Worm (Caenorhabditis elegans) whole organism, young adult: ENCODE results near the gene hmit-1.1.

Experiments used
- C06A6.2 ChIP-seq: fragments of 200-800 bp; sonication (Bioruptor generic); conservative IDR thresholded peaks from 2 replicates; pipeline ENCODE4 v1.3.6; 2022; ENCODE audit warnings: missing genetic modification characterization, missing compliant biosample characterization
- F33H1.4 ChIP-seq: fragments of 200-800 bp; sonication (Bioruptor generic); IDR thresholded peaks from 2 replicates; pipeline ENCODE4 v1.3.6; 2022; ENCODE audit warnings: missing genetic modification reagents, missing genetic modification characterization, missing compliant biosample characterization
- F49E8.2 ChIP-seq: sonication (generic microtip); optimal IDR thresholded peaks from 3 replicates; lab custom pipeline; 2017; ENCODE audit warnings: missing genetic modification characterization, mild to moderate bottlenecking, missing compliant biosample characterization, antibody characterized with exemption, moderate library complexity; ENCODE audit not compliant: insufficient read depth
- K11D2.4 ChIP-seq: fragments of 200-800 bp; sonication (Bioruptor generic); IDR thresholded peaks from 2 replicates; pipeline ENCODE4 v1.3.6; 2022; ENCODE audit warnings: missing genetic modification reagents, missing genetic modification characterization, missing compliant biosample characterization
- aptf-2 ChIP-seq: fragments of 200-800 bp; sonication (Bioruptor generic); conservative IDR thresholded peaks from 2 replicates; pipeline ENCODE4 v1.3.6; 2022; ENCODE audit warnings: missing genetic modification reagents, missing genetic modification characterization, missing compliant biosample characterization
- attf-5 ChIP-seq: fragments of 200-800 bp; sonication (Bioruptor generic); optimal IDR thresholded peaks from 2 replicates; lab custom pipeline; 2018; ENCODE audit warnings: mild to moderate bottlenecking, missing genetic modification characterization, missing compliant biosample characterization
- attf-6 ChIP-seq: fragments of 200-800 bp; sonication (Bioruptor generic); IDR thresholded peaks from 2 replicates; pipeline ENCODE4 v1.3.6; 2022; ENCODE audit warnings: missing genetic modification reagents, missing genetic modification characterization, missing compliant biosample characterization
- ceh-58 ChIP-seq: fragments of 200-800 bp; sonication (Bioruptor generic); IDR thresholded peaks from 2 replicates; pipeline ENCODE4 v1.3.6; 2022; ENCODE audit warnings: missing genetic modification characterization, missing compliant biosample characterization
- chd-7 ChIP-seq: sonication (generic microtip); optimal IDR thresholded peaks from 2 replicates; lab custom pipeline; 2016; ENCODE audit warnings: mild to moderate bottlenecking, missing genetic modification characterization, moderate library complexity, missing compliant biosample characterization
- die-1 ChIP-seq: sonication (generic microtip); optimal IDR thresholded peaks from 2 replicates; lab custom pipeline; 2016; ENCODE audit warnings: missing genotype, mild to moderate bottlenecking, missing genetic modification characterization, missing compliant biosample characterization
- dox-1 ChIP-seq: fragments of 200-800 bp; sonication (Bioruptor generic); IDR thresholded peaks from 2 replicates; pipeline ENCODE4 v1.3.6; 2022; ENCODE audit warnings: missing genetic modification reagents, missing genetic modification characterization, missing compliant biosample characterization
- gei-17 ChIP-seq: fragments of 200-800 bp; sonication (Bioruptor generic); optimal IDR thresholded peaks from 2 replicates; lab custom pipeline; 2018; ENCODE audit warnings: mild to moderate bottlenecking, missing genetic modification characterization, missing compliant biosample characterization
- let-526 ChIP-seq: fragments of 200-800 bp; sonication (Bioruptor generic); IDR thresholded peaks from 2 replicates; pipeline ENCODE4 v1.3.6; 2022; ENCODE audit warnings: missing genetic modification reagents, missing genetic modification characterization, missing compliant biosample characterization
- lin-40 ChIP-seq: sonication (generic microtip); optimal IDR thresholded peaks from 2 replicates; lab custom pipeline; 2016; ENCODE audit warnings: missing genetic modification characterization, mild to moderate bottlenecking, missing compliant biosample characterization, missing genotype, missing genetic modification reagents
- madf-3 ChIP-seq: fragments of 200-800 bp; sonication (Bioruptor generic); IDR thresholded peaks from 2 replicates; pipeline ENCODE4 v1.3.6; 2022; ENCODE audit warnings: missing genetic modification reagents, missing genetic modification characterization, missing compliant biosample characterization
- madf-6 ChIP-seq: fragments of 200-800 bp; sonication (Bioruptor generic); IDR thresholded peaks from 2 replicates; pipeline ENCODE4 v1.3.6; 2022; ENCODE audit warnings: missing genetic modification reagents, missing genetic modification characterization, missing compliant biosample characterization
- madf-8 ChIP-seq: fragments of 200-800 bp; sonication (Bioruptor generic); conservative IDR thresholded peaks from 2 replicates; pipeline ENCODE4 v1.3.6; 2022; ENCODE audit warnings: missing genetic modification reagents, missing genetic modification characterization, missing compliant biosample characterization
- mxl-1 ChIP-seq: sonication (generic microtip); optimal IDR thresholded peaks from 2 replicates; lab custom pipeline; 2016; ENCODE audit warnings: missing genetic modification characterization, missing compliant biosample characterization
- nfyb-1 ChIP-seq: fragments of 200-800 bp; sonication (Bioruptor generic); IDR thresholded peaks from 2 replicates; pipeline ENCODE4 v1.3.6; 2022; ENCODE audit warnings: missing genetic modification reagents, missing genetic modification characterization, missing compliant biosample characterization
- nhr-179 ChIP-seq: sonication (generic microtip); optimal IDR thresholded peaks from 2 replicates; lab custom pipeline; 2016; ENCODE audit warnings: mild to moderate bottlenecking, missing genetic modification characterization, missing compliant biosample characterization
- nhr-27 ChIP-seq: fragments of 200-800 bp; sonication (Bioruptor generic); optimal IDR thresholded peaks from 2 replicates; lab custom pipeline; 2018; ENCODE audit warnings: mild to moderate bottlenecking, missing genetic modification characterization, moderate library complexity, missing compliant biosample characterization
- rcor-1 ChIP-seq: fragments of 200-800 bp; sonication (Bioruptor generic); IDR thresholded peaks from 2 replicates; pipeline ENCODE4 v1.3.6; 2022; ENCODE audit warnings: missing genetic modification reagents, missing genetic modification characterization, missing compliant biosample characterization
- sea-2 ChIP-seq: fragments of 200-800 bp; sonication (Bioruptor generic); IDR thresholded peaks from 2 replicates; pipeline ENCODE4 v1.3.6; 2022; ENCODE audit warnings: missing genetic modification characterization, missing compliant biosample characterization
- snpc-4 ChIP-seq, 5 experiments: fragments of 150-350 bp in 1 of 5; sonication (generic microtip) in 4 of 5; optimal IDR thresholded peaks; 2 replicates each; lab custom pipeline; 2014 to 2018; ENCODE audit warnings: missing genetic modification characterization in 5 of 5, missing biosample characterization in 3 of 5, antibody characterized with exemption in 2 of 5, mild to moderate bottlenecking in 2 of 5, missing compliant biosample characterization in 2 of 5, missing genotype in 2 of 5, moderate library complexity in 2 of 5, missing genetic modification reagents in 1 of 5
- tlf-1 ChIP-seq: fragments of 200-800 bp; sonication (Bioruptor generic); optimal IDR thresholded peaks from 2 replicates; lab custom pipeline; 2018; ENCODE audit warnings: mild to moderate bottlenecking, missing genetic modification characterization, missing compliant biosample characterization
- zim-3 ChIP-seq: sonication (generic microtip); optimal IDR thresholded peaks from 2 replicates; lab custom pipeline; 2017; ENCODE audit warnings: mild to moderate bottlenecking, missing genetic modification characterization, moderate library complexity, missing compliant biosample characterization

Gene hmit-1.1

DNA sequence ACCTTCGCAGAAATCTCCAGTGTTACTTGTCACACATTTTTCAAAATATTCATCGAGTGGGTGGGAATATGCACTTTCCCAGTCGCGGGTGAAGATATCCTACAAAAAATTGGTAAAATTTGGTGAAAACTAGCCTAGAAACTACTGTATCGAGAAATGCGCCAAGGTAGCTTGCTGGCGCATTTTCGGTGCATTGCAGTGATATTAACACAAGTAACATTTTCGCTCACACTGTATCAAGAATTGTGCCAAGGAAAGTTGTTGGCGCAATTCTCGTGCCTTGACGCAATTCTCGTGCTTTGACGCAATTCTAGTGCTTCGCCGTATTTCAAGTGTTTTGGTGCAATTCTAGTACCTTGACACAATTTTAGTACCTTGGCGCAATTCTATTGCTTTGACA lies 56.6 kb downstream of the hmit-1.1 start (continued):
- TF ChIP-seq chd-7 (tag; lab: Kevin White, UChicago) (peak; percentile 37), dox-1 (GFP tag; lab: Robert Waterston, UW) (peak; percentile 34; the same call in 1 of the 2 replicates), F49E8.2 (tag; lab: Kevin White, UChicago) (no peak), rcor-1 (GFP tag; lab: Robert Waterston, UW) (no peak), nhr-179 (tag; lab: Kevin White, UChicago) (no peak), K11D2.4 (GFP tag; lab: Robert Waterston, UW) (0 out of 2 replicates have a peak, but pooled peaks have one; percentile 50), nfyb-1 (GFP tag; lab: Robert Waterston, UW) (peak; percentile 45; the same call in 1 of the 2 replicates), F33H1.4 (GFP tag; lab: Robert Waterston, UW) (no peak), die-1 (tag; lab: Kevin White, UChicago) (no peak), zim-3 (tag; lab: Kevin White, UChicago) (peak; percentile 70), attf-6 (no peak), attf-5 (GFP tag; lab: Kevin White, UChicago) (no peak), nhr-27 (tag; lab: Kevin White, UChicago) (no peak), madf-3 (GFP tag; lab: Robert Waterston, UW) (no peak), let-526 (GFP tag; lab: Robert Waterston, UW) (no peak), sea-2 (GFP tag; lab: Robert Waterston, UW) (no peak), madf-6 (no peak), ceh-58 (GFP tag; lab: Robert Waterston, UW) (no peak), madf-8 (GFP tag; lab: Robert Waterston, UW) (no peak), snpc-4 (GFP tag; optimal IDR thresholded peaks at IDR 0.05; lab: Kevin White, UChicago) (no peak), snpc-4 (tag; optimal IDR thresholded peaks at IDR 0.05; lab: Kevin White, UChicago) (peak in 1 of 4 experiments; percentile 17), C06A6.2 (GFP tag; lab: Robert Waterston, UW) (0 out of 2 replicates have a peak, but pooled peaks have one; percentile 23), aptf-2 (GFP tag; lab: Robert Waterston, UW) (no peak), tlf-1 (peak; percentile 49), gei-17 (GFP tag; lab: Kevin White, UChicago) (peak; percentile 36), mxl-1 (tag; lab: Kevin White, UChicago) (no peak), lin-40 (tag; lab: Kevin White, UChicago) (peak; percentile 67)
